Worm (Caenorhabditis elegans) whole organism, L1 larva: ENCODE measurements around the gene ceh-84.

Experiments used
- dsc-1 ChIP-seq: sonication (generic microtip); optimal IDR thresholded peaks from 2 replicates; lab custom pipeline; 2016; ENCODE audit warnings: mild to moderate bottlenecking, missing genetic modification characterization, missing compliant biosample characterization
- efl-1 ChIP-seq, 4 experiments: fragments of 150-350 bp; optimal IDR thresholded peaks in 3 of 4; peaks in 1 of 4; 1 replicate in 1 of 4; 2 replicates in 3 of 4; lab custom pipeline; 2014; ENCODE audit warnings: missing biosample characterization in 2 of 4, missing genetic modification characterization in 2 of 4, missing genetic modification reagents in 2 of 4
- efl-3 ChIP-seq: fragments of 200-800 bp; sonication (Bioruptor generic); optimal IDR thresholded peaks from 2 replicates; lab custom pipeline; 2018; ENCODE audit warnings: mild to moderate bottlenecking, missing genetic modification characterization, missing compliant biosample characterization
- elt-2 ChIP-seq: sonication (generic microtip); optimal IDR thresholded peaks from 2 replicates; lab custom pipeline; 2016; ENCODE audit warnings: missing genetic modification characterization, mild to moderate bottlenecking, inconsistent platforms, missing compliant biosample characterization, missing genetic modification reagents
- lin-15B ChIP-seq: fragments of 150-350 bp; sonication (generic microtip); optimal IDR thresholded peaks from 3 replicates; lab custom pipeline; 2014; ENCODE audit warnings: missing biosample characterization, missing genetic modification characterization
- lin-35 ChIP-seq, 2 experiments: fragments of 150-350 bp; optimal IDR thresholded peaks; 2 replicates each; lab custom pipeline; 2014; ENCODE audit warnings: missing biosample characterization in 2 of 2, missing genetic modification characterization in 2 of 2, missing genetic modification reagents in 2 of 2
- nhr-237 ChIP-seq: fragments of 150-350 bp; optimal IDR thresholded peaks from 2 replicates; lab custom pipeline; 2014; ENCODE audit warnings: missing biosample characterization, missing genetic modification characterization
- snpc-4 ChIP-seq: fragments of 150-350 bp; optimal IDR thresholded peaks from 2 replicates; lab custom pipeline; 2014; ENCODE audit warnings: missing biosample characterization, missing genetic modification characterization

ce11 chrII:2012698-2013097 lies 12.1 kb upstream of the ceh-84 start, which contains the start of gene F59H6.15:
- TF ChIP-seq lin-35 (GFP tag; optimal IDR thresholded peaks at IDR 0.05; lab: Kevin White, UChicago): no peak
- TF ChIP-seq efl-1 (optimal IDR thresholded peaks at IDR 0.05; lab: Kevin White, UChicago): no peak
- TF ChIP-seq efl-1 (GFP tag; optimal IDR thresholded peaks at IDR 0.05 in 1 of 2; lab: Kevin White, UChicago): no peak
- no peak for TF ChIP-seq snpc-4 (tag; lab: Kevin White, UChicago)
- TF ChIP-seq efl-3 (GFP tag; lab: Kevin White, UChicago): no peak
- no peak for TF ChIP-seq dsc-1
- no peak for TF ChIP-seq elt-2 (tag; lab: Kevin White, UChicago)
- no peak for TF ChIP-seq lin-15B (tag; lab: Kevin White, UChicago)
- no peak for TF ChIP-seq nhr-237 (tag; lab: Kevin White, UChicago)
